Fruit fly (Drosophila melanogaster) whole organism, embryonic: ENCODE results near the gene Doa.

Source experiments
- CG10147 ChIP-seq: fragments of 200-800 bp; sonication (Bioruptor generic); optimal IDR thresholded peaks from 2 replicates; lab custom pipeline; 2019; ENCODE audit warnings: missing biosample characterization, mild to moderate bottlenecking, missing genetic modification characterization, moderate library complexity
- CG11247 ChIP-seq: fragments of 200-800 bp; sonication (Bioruptor generic); IDR thresholded peaks from 2 replicates; pipeline ENCODE4 v1.3.6; 2022; ENCODE audit warnings: missing biosample characterization, missing genetic modification characterization
- CG11695 ChIP-seq: fragments of 200-800 bp; sonication (Bioruptor generic); IDR thresholded peaks from 3 replicates; pipeline ENCODE4 v1.3.6; 2022; ENCODE audit warnings: missing biosample characterization, missing genetic modification characterization
- CG12236 ChIP-seq: fragments of 200-800 bp; sonication (Bioruptor generic); optimal IDR thresholded peaks from 2 replicates; lab custom pipeline; 2016; ENCODE audit warnings: missing biosample characterization, missing genetic modification characterization
- CG12744 ChIP-seq: fragments of 200-800 bp; sonication (Bioruptor generic); optimal IDR thresholded peaks from 2 replicates; lab custom pipeline; 2016; ENCODE audit warnings: missing biosample characterization, missing genetic modification characterization
- CG13894 ChIP-seq: fragments of 200-800 bp; sonication (Bioruptor generic); optimal IDR thresholded peaks from 3 replicates; lab custom pipeline; 2018; ENCODE audit warnings: missing biosample characterization, mild to moderate bottlenecking, missing genetic modification characterization, moderate library complexity
- CG14710 ChIP-seq: fragments of 200-800 bp; sonication (Bioruptor generic); optimal IDR thresholded peaks from 3 replicates; lab custom pipeline; 2019; ENCODE audit warnings: missing biosample characterization, mild to moderate bottlenecking, missing genetic modification characterization, moderate library complexity
- CG17568 ChIP-seq: fragments of 200-800 bp; sonication (Bioruptor generic); optimal IDR thresholded peaks from 2 replicates; lab custom pipeline; 2018; ENCODE audit warnings: missing biosample characterization, mild to moderate bottlenecking, missing genetic modification characterization, moderate library complexity
- CG1832 ChIP-seq: fragments of 200-800 bp; sonication (Bioruptor generic); optimal IDR thresholded peaks from 2 replicates; lab custom pipeline; 2017; ENCODE audit warnings: missing biosample characterization, mild to moderate bottlenecking, missing genetic modification characterization, inconsistent platforms
- CG18619 ChIP-seq: fragments of 200-800 bp; sonication (Bioruptor generic); optimal IDR thresholded peaks from 3 replicates; lab custom pipeline; 2017; ENCODE audit warnings: missing biosample characterization, mild to moderate bottlenecking, missing genetic modification characterization
- CG2129 ChIP-seq: fragments of 200-800 bp; sonication (Bioruptor generic); IDR thresholded peaks from 2 replicates; pipeline ENCODE4 v1.3.6; 2022; ENCODE audit warnings: missing biosample characterization, missing genetic modification characterization; ENCODE audit not compliant: partially characterized antibody
- CG33557 ChIP-seq: fragments of 200-800 bp; sonication (Bioruptor generic); optimal IDR thresholded peaks from 2 replicates; lab custom pipeline; 2019; ENCODE audit warnings: missing biosample characterization, mild to moderate bottlenecking, missing genetic modification characterization, moderate library complexity
- CG3726 ChIP-seq: fragments of 200-800 bp; sonication (Bioruptor generic); IDR thresholded peaks from 3 replicates; pipeline ENCODE4, ENCODE4 v1.3.6; 2022; ENCODE audit warnings: missing biosample characterization, missing genetic modification characterization
- CG5180 ChIP-seq: fragments of 200-800 bp; sonication (Bioruptor generic); optimal IDR thresholded peaks from 3 replicates; lab custom pipeline; 2017; ENCODE audit warnings: missing biosample characterization, missing genetic modification characterization, mild to moderate bottlenecking, moderate library complexity, missing genetic modification reagents
- CG6683 ChIP-seq: fragments of 200-800 bp; sonication (Bioruptor generic); optimal IDR thresholded peaks from 2 replicates; lab custom pipeline; 2017; ENCODE audit warnings: missing biosample characterization, mild to moderate bottlenecking, missing genetic modification characterization, missing genetic modification reagents
- CG8478 ChIP-seq: fragments of >200 bp; optimal IDR thresholded peaks from 2 replicates; lab custom pipeline; 2018
- CG8765 ChIP-seq: fragments of 200-800 bp; sonication (Bioruptor generic); IDR thresholded peaks from 2 replicates; pipeline ENCODE4 v1.3.6; 2022; ENCODE audit warnings: missing biosample characterization, missing genetic modification characterization
- Dip3 ChIP-seq: fragments of 200-800 bp; sonication (Bioruptor generic); optimal IDR thresholded peaks from 3 replicates; lab custom pipeline; 2016; ENCODE audit warnings: missing biosample characterization, missing genetic modification characterization
- Dp ChIP-seq: fragments of 200-800 bp; sonication (Bioruptor generic); optimal IDR thresholded peaks from 2 replicates; lab custom pipeline; 2018; ENCODE audit warnings: missing biosample characterization, mild to moderate bottlenecking, missing genetic modification characterization, moderate library complexity
- Nf-YB ChIP-seq: fragments of 200-800 bp; sonication (Bioruptor generic); optimal IDR thresholded peaks from 3 replicates; lab custom pipeline; 2019; ENCODE audit warnings: missing biosample characterization, mild to moderate bottlenecking, missing genetic modification characterization, moderate library complexity
- PHDP ChIP-seq: fragments of 200-800 bp; sonication (Bioruptor generic); optimal IDR thresholded peaks from 3 replicates; lab custom pipeline; 2018; ENCODE audit warnings: missing biosample characterization, mild to moderate bottlenecking, missing genetic modification characterization, moderate library complexity
- Rx ChIP-seq: fragments of 200-800 bp; sonication (Bioruptor generic); IDR thresholded peaks from 2 replicates; pipeline ENCODE4 v1.3.6; 2022; ENCODE audit warnings: missing biosample characterization, missing genetic modification characterization
- Ssrp ChIP-seq: fragments of 200-800 bp; sonication (Bioruptor generic); optimal IDR thresholded peaks from 2 replicates; lab custom pipeline; 2018; ENCODE audit warnings: missing biosample characterization, mild to moderate bottlenecking, missing genetic modification characterization, moderate library complexity
- Xbp1 ChIP-seq: fragments of 200-800 bp; sonication (Bioruptor generic); optimal IDR thresholded peaks from 3 replicates; lab custom pipeline; 2016; ENCODE audit warnings: missing biosample characterization, mild to moderate bottlenecking, missing genetic modification characterization
- YL-1 ChIP-seq: fragments of 200-800 bp; sonication (Bioruptor generic); optimal IDR thresholded peaks from 3 replicates; lab custom pipeline; 2017; ENCODE audit warnings: missing biosample characterization, mild to moderate bottlenecking, missing genetic modification characterization
- ac ChIP-seq: fragments of 200-800 bp; sonication (Bioruptor generic); optimal IDR thresholded peaks from 3 replicates; lab custom pipeline; 2017; ENCODE audit warnings: missing biosample characterization, mild to moderate bottlenecking, missing genetic modification characterization
- ase ChIP-seq: fragments of 200-800 bp; sonication (Bioruptor generic); IDR thresholded peaks from 3 replicates; pipeline ENCODE4 v1.3.6; 2022; ENCODE audit warnings: missing biosample characterization, missing genetic modification characterization
- cato ChIP-seq: fragments of 200-800 bp; sonication (Bioruptor generic); optimal IDR thresholded peaks from 2 replicates; lab custom pipeline; 2016; ENCODE audit warnings: missing biosample characterization, missing genetic modification characterization, borderline replicate concordance
- cg ChIP-seq: fragments of 200-800 bp; sonication (Bioruptor generic); optimal IDR thresholded peaks from 3 replicates; lab custom pipeline; 2019; ENCODE audit warnings: missing biosample characterization, mild to moderate bottlenecking, missing genetic modification characterization, moderate library complexity
- chm ChIP-seq: fragments of 200-800 bp; sonication (Bioruptor generic); IDR thresholded peaks from 2 replicates; pipeline ENCODE4 v1.3.6; 2022; ENCODE audit warnings: missing biosample characterization, missing genetic modification characterization
- corto ChIP-seq: fragments of 200-800 bp; sonication (Bioruptor generic); optimal IDR thresholded peaks from 2 replicates; lab custom pipeline; 2016; ENCODE audit warnings: missing biosample characterization, mild to moderate bottlenecking, missing genetic modification characterization, moderate library complexity
- dmrt99B ChIP-seq: fragments of 200-800 bp; sonication (Bioruptor generic); optimal IDR thresholded peaks from 2 replicates; lab custom pipeline; 2018; ENCODE audit warnings: missing biosample characterization, mild to moderate bottlenecking, missing genetic modification characterization, moderate library complexity
- eyg ChIP-seq: fragments of 200-800 bp; sonication (Bioruptor generic); optimal IDR thresholded peaks from 3 replicates; lab custom pipeline; 2016; ENCODE audit warnings: missing biosample characterization, missing genetic modification characterization
- hbn ChIP-seq: fragments of 200-800 bp; sonication (Bioruptor generic); IDR thresholded peaks from 2 replicates; pipeline ENCODE4 v1.3.6; 2022; ENCODE audit warnings: missing biosample characterization, missing genetic modification characterization; ENCODE audit not compliant: partially characterized antibody
- lab ChIP-seq: fragments of 200-800 bp; sonication (Bioruptor generic); optimal IDR thresholded peaks from 3 replicates; lab custom pipeline; 2017; ENCODE audit warnings: missing biosample characterization, missing genetic modification characterization, mild to moderate bottlenecking, moderate library complexity, missing genetic modification reagents
- lbe ChIP-seq: fragments of 200-800 bp; sonication (Bioruptor generic); optimal IDR thresholded peaks from 2 replicates; lab custom pipeline; 2016; ENCODE audit warnings: missing biosample characterization, mild to moderate bottlenecking, missing genetic modification characterization
- lola ChIP-seq, 3 experiments: fragments of >200 bp in 2 of 3; fragments of 200-800 bp in 1 of 3; sonication (Bioruptor generic) in 1 of 3; optimal IDR thresholded peaks; 2 replicates each; lab custom pipeline; 2017 to 2019; ENCODE audit warnings: missing biosample characterization in 3 of 3, missing genetic modification characterization in 3 of 3, mild to moderate bottlenecking in 1 of 3, moderate library complexity in 1 of 3
- nerfin-1 ChIP-seq: fragments of 200-800 bp; sonication (Bioruptor generic); optimal IDR thresholded peaks from 3 replicates; lab custom pipeline; 2019; ENCODE audit warnings: missing biosample characterization, mild to moderate bottlenecking, missing genetic modification characterization, moderate library complexity
- nerfin-2 ChIP-seq: fragments of 200-800 bp; sonication (Bioruptor generic); IDR thresholded peaks from 2 replicates; pipeline ENCODE4 v1.3.6; 2022; ENCODE audit warnings: missing biosample characterization, missing genetic modification characterization; ENCODE audit not compliant: partially characterized antibody
- onecut ChIP-seq: fragments of 200-800 bp; sonication (Bioruptor generic); IDR thresholded peaks from 2 replicates; pipeline ENCODE4 v1.3.6; 2022; ENCODE audit warnings: missing biosample characterization, missing genetic modification characterization
- otp ChIP-seq: fragments of 200-800 bp; sonication (Bioruptor generic); IDR thresholded peaks from 3 replicates; pipeline ENCODE4, ENCODE4 v1.3.6; 2022; ENCODE audit warnings: missing biosample characterization, missing genetic modification characterization
- pita ChIP-seq: fragments of 200-800 bp; sonication (Bioruptor generic); optimal IDR thresholded peaks from 2 replicates; lab custom pipeline; 2017; ENCODE audit warnings: missing biosample characterization, mild to moderate bottlenecking, missing genetic modification characterization
- run ChIP-seq: fragments of 200-800 bp; sonication (Bioruptor generic); optimal IDR thresholded peaks from 3 replicates; lab custom pipeline; 2018; ENCODE audit warnings: missing biosample characterization, mild to moderate bottlenecking, missing genetic modification characterization
- sim ChIP-seq: fragments of 200-800 bp; sonication (Bioruptor generic); IDR thresholded peaks from 2 replicates; pipeline ENCODE4 v1.3.6; 2022; ENCODE audit warnings: missing biosample characterization, missing genetic modification characterization
- tgo ChIP-seq: fragments of 200-800 bp; sonication (Bioruptor generic); IDR thresholded peaks from 3 replicates; pipeline ENCODE4 v1.3.6; 2022; ENCODE audit warnings: missing biosample characterization, missing genetic modification characterization
- tio ChIP-seq: fragments of 200-800 bp; sonication (Bioruptor generic); optimal IDR thresholded peaks from 2 replicates; lab custom pipeline; 2017; ENCODE audit warnings: missing biosample characterization, missing genetic modification characterization, inconsistent platforms
- toy ChIP-seq: fragments of 200-800 bp; sonication (Bioruptor generic); IDR thresholded peaks from 2 replicates; pipeline ENCODE4 v1.3.6; 2022; ENCODE audit warnings: missing biosample characterization, missing genetic modification characterization
- wdn ChIP-seq: fragments of 200-800 bp; sonication (Bioruptor generic); IDR thresholded peaks from 2 replicates; pipeline ENCODE4 v1.3.6; 2022; ENCODE audit warnings: missing biosample characterization, missing genetic modification characterization
- wek ChIP-seq: fragments of 200-800 bp; sonication (Bioruptor generic); optimal IDR thresholded peaks from 3 replicates; lab custom pipeline; 2018; ENCODE audit warnings: missing biosample characterization, mild to moderate bottlenecking, missing genetic modification characterization, moderate library complexity
- zfh1 ChIP-seq: fragments of 200-800 bp; sonication (Bioruptor generic); IDR thresholded peaks from 3 replicates; pipeline ENCODE4 v1.3.6; 2022; ENCODE audit warnings: missing biosample characterization, missing genetic modification characterization

The Doa gene

DNA sequence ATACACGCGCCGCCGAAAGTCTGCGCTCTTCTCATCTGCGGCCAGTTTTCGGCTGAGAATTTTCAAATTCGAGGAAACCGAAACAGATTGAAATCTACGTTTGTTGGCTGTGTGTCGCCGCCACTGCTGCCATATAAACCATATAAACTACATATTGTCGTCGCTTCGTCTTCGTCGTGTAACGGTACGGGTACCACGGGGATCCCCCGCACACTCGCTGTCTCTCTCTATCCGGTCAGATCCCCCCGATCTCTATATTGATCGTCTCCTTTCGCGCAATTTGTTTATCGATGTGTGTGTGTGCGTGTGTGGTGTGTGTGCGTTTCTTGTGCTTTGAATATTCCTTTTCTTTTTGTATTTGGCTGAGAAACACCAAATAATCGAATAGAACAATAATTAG lies 15.5 kb downstream of the Doa start (continued):
- TF ChIP-seq sim (GFP tag; lab: Robert Waterston, UW) (no peak), chm (GFP tag; lab: Robert Waterston, UW) (0 out of 2 replicates have a peak, but pooled peaks have one; percentile 25), CG1832 (no peak), toy (GFP tag; lab: Robert Waterston, UW) (no peak), Xbp1 (GFP tag; lab: Kevin White, UChicago) (no peak), cg (peak; percentile 51), dmrt99B (tag; lab: Kevin White, UChicago) (no peak), Rx (GFP tag; lab: Robert Waterston, UW) (no peak), CG6683 (GFP tag; lab: Kevin White, UChicago) (no peak), tgo (GFP tag; lab: Robert Waterston, UW) (no peak), CG11247 (GFP tag; lab: Robert Waterston, UW) (no peak), ac (GFP tag; lab: Kevin White, UChicago) (no peak), CG8765 (GFP tag; lab: Robert Waterston, UW) (no peak), otp (no peak)

- TF ChIP-seq CG18619 (GFP tag; lab: Kevin White, UChicago) (peak; percentile 4), eyg (GFP tag; lab: Kevin White, UChicago) (no peak), cg (no peak), CG5180 (GFP tag; lab: Kevin White, UChicago) (no peak), lab (GFP tag; lab: Kevin White, UChicago) (peak; percentile 11), CG12236 (no peak), nerfin-2 (GFP tag; lab: Robert Waterston, UW) (no peak), Nf-YB (no peak), onecut (GFP tag; lab: Robert Waterston, UW) (0 out of 2 replicates have a peak, but pooled peaks have one; percentile 7), PHDP (peak; percentile 66), CG8478 (no peak), CG13894 (tag; lab: Kevin White, UChicago) (no peak), CG33557 (GFP tag; lab: Kevin White, UChicago) (no peak), ase (GFP tag; lab: Robert Waterston, UW) (no peak), Dip3 (GFP tag; lab: Kevin White, UChicago) (no peak), CG12744 (GFP tag; lab: Kevin White, UChicago) (no peak), pita (GFP tag; lab: Kevin White, UChicago) (no peak), YL-1 (GFP tag; lab: Kevin White, UChicago) (no peak), zfh1 (peak; percentile 58; the same call in 2 of the 3 replicates), CG2129 (GFP tag; lab: Robert Waterston, UW) (no peak), run (tag; lab: Kevin White, UChicago) (no peak), CG3726 (GFP tag; lab: Robert Waterston, UW) (no peak), CG17568 (no peak), wek (GFP tag; lab: Kevin White, UChicago) (no peak), CG14710 (peak; percentile 33), Dp (GFP tag; lab: Kevin White, UChicago) (no peak), tio (GFP tag; lab: Kevin White, UChicago) (no peak), lola (GFP tag; optimal IDR thresholded peaks at IDR 0.05; lab: Kevin White, UChicago) (peak in 1 of 3 experiments; percentile 18), CG11695 (GFP tag; lab: Robert Waterston, UW) (peak; percentile 26; the same call in 1 of the 3 replicates), lbe (GFP tag; lab: Kevin White, UChicago) (no peak), cato (GFP tag; lab: Kevin White, UChicago) (no peak), Ssrp (tag; lab: Kevin White, UChicago) (peak; percentile 56), corto (no peak), nerfin-1 (tag; lab: Kevin White, UChicago) (no peak), CG10147 (no peak), hbn (GFP tag; lab: Robert Waterston, UW) (no peak), wdn (GFP tag; lab: Robert Waterston, UW) (no peak)
Observed at dm6 chr3R:28904174-28904573, 16.3 kb downstream of the Doa start.
